Fruit fly (Drosophila melanogaster): ENCODE results near the gene geko.

DNA sequence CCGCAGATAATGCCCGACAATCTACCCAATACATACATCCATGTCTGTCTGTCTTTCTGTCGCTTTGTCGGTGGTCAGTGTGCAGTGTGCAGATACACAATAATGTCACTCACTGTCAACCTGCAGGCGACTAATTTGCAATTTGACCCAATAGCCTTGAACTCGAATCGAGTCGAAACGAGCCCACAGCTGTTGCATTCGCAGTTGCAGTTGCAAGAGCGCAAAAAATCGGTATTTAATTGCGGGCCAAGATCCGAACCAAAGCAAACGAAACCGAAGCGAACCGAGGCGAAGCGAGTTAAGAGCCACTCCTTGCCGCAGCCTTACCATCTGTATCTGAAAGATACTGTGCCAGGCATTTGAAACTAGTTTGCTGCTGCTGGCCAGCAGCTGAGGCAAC, 35.6 kb downstream of the geko start:
- TF ChIP-seq Sin3A (optimal IDR thresholded peaks at IDR 0.05) (no peak), h (optimal IDR thresholded peaks at IDR 0.05) (no peak), Myc (optimal IDR thresholded peaks at IDR 0.05) (no peak), ttk (optimal IDR thresholded peaks at IDR 0.05) (no peak), psq (optimal IDR thresholded peaks at IDR 0.05) (no peak)
